Fruit fly (Drosophila melanogaster): ENCODE measurements around the gene CG44006.
A peak's percentile ranks its signal among the peaks of the same experiment; 100 is the strongest.

Gene CG44006

dm6 chr3L:18070050-18070449, at the start of gene CG44006:
CG44006 (minus strand) TSS chr3L:18070150.
- peak; percentile 16; the same call in 1 of the 2 replicates for TF ChIP-seq CG12605 (GFP tag; IDR thresholded peaks at IDR 0.05)
- TF ChIP-seq CG8301 (tag; optimal IDR thresholded peaks at IDR 0.05), result no peak
- TF ChIP-seq EcR (GFP tag; optimal IDR thresholded peaks at IDR 0.05), result peak; percentile 68
- TF ChIP-seq Pif1A (GFP tag; optimal IDR thresholded peaks at IDR 0.05), result no peak
- no peak for TF ChIP-seq gl (tag; optimal IDR thresholded peaks at IDR 0.05)
- no peak for TF ChIP-seq Ets98B (GFP tag; IDR thresholded peaks at IDR 0.05)
- TF ChIP-seq CG8159 (tag; optimal IDR thresholded peaks at IDR 0.05), result no peak
- no peak for TF ChIP-seq CG13204 (GFP tag; optimal IDR thresholded peaks at IDR 0.05)
- TF ChIP-seq CG10348 (GFP tag; IDR thresholded peaks at IDR 0.05), result no peak
- no peak for TF ChIP-seq CG34367 (tag; optimal IDR thresholded peaks at IDR 0.05)
- no peak for TF ChIP-seq fd96Ca (GFP tag; IDR thresholded peaks at IDR 0.05)
- no peak for TF ChIP-seq Snoo (tag; optimal IDR thresholded peaks at IDR 0.05)
- no peak for TF ChIP-seq rn (GFP tag; IDR thresholded peaks at IDR 0.05)

DNA sequence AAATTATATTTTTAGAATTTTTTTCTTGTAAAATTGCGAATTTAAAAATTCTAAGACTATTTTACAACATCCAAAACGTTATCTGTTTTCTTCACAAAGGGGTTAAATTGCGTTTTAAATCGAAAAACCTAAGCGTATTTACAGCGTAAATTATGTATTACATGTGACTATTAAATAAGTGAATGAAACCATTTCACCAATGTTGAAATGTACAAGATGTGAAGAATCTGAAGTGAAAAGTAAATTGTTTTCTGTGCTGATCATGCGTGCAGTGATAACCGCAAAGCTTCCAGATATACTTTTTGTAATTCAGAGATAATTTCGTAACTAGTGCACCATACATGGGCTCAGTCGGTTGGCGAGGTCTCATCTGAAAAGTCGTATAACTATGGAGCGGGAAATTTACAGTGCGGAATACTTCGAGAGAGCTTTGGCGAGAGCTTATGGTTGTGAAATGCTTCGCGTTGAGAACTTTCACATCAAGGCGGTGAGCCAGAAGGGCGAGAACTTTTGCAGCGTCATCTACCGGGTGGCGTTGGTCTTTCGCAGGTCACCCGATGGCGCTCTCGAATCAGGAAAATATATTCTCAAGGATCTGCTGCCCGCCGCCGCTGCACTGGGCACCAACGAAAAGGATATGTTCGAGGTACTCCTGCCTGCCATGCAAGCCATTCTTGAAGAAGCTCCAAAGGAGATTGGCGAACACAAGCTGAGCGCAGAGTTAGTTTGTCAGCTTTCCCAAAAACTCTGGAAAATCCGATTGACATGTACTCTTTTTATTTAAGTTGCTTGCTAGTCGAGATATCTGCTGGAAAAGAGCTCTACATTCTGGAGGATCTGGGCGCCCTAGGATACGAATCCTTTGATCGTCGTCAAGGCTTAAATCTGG, 44.3 kb upstream of the CG44006 start:
- TF ChIP-seq CG13204 (GFP tag; optimal IDR thresholded peaks at IDR 0.05) (no peak), CG34367 (tag; optimal IDR thresholded peaks at IDR 0.05) (peak; percentile 35), rn (GFP tag; IDR thresholded peaks at IDR 0.05) (no peak), CG9948 (tag; optimal IDR thresholded peaks at IDR 0.05) (peak; percentile 63), CG32121 (GFP tag; IDR thresholded peaks at IDR 0.05) (peak; percentile 33; the same call in 1 of the 2 replicates), gl (tag; optimal IDR thresholded peaks at IDR 0.05) (no peak), CG12605 (GFP tag; IDR thresholded peaks at IDR 0.05) (no peak), CG8159 (tag; optimal IDR thresholded peaks at IDR 0.05) (peak; percentile 73), Ets98B (GFP tag; IDR thresholded peaks at IDR 0.05) (peak; percentile 27; the same call in 1 of the 2 replicates), Pif1B (GFP tag; optimal IDR thresholded peaks at IDR 0.05) (peak; percentile 36), CG15710 (tag; optimal IDR thresholded peaks at IDR 0.05) (peak; percentile 71), CG17806 (tag; optimal IDR thresholded peaks at IDR 0.05) (peak; percentile 71), CG10348 (GFP tag; IDR thresholded peaks at IDR 0.05) (no peak), Pif1A (GFP tag; optimal IDR thresholded peaks at IDR 0.05) (no peak), CG8301 (tag; optimal IDR thresholded peaks at IDR 0.05) (peak; percentile 50), CG4496 (GFP tag; IDR thresholded peaks at IDR 0.05) (no peak; the same call in 1 of the 3 replicates), EcR (GFP tag; optimal IDR thresholded peaks at IDR 0.05) (no peak), fd96Ca (GFP tag; IDR thresholded peaks at IDR 0.05) (no peak), D1 (tag; optimal IDR thresholded peaks at IDR 0.05) (peak; percentile 71), Snoo (tag; optimal IDR thresholded peaks at IDR 0.05) (no peak), CG14655 (GFP tag; optimal IDR thresholded peaks at IDR 0.05) (no peak)

- TF ChIP-seq gl (tag; optimal IDR thresholded peaks at IDR 0.05) (no peak), EcR (GFP tag; optimal IDR thresholded peaks at IDR 0.05) (no peak), CG32121 (GFP tag; IDR thresholded peaks at IDR 0.05) (no peak), CG34367 (tag; optimal IDR thresholded peaks at IDR 0.05) (no peak), Pif1B (GFP tag; optimal IDR thresholded peaks at IDR 0.05) (no peak), Pif1A (GFP tag; optimal IDR thresholded peaks at IDR 0.05) (no peak), Snoo (tag; optimal IDR thresholded peaks at IDR 0.05) (no peak), CG17806 (tag; optimal IDR thresholded peaks at IDR 0.05) (no peak), fd96Ca (GFP tag; IDR thresholded peaks at IDR 0.05) (no peak), CG15710 (tag; optimal IDR thresholded peaks at IDR 0.05) (no peak), CG8301 (tag; optimal IDR thresholded peaks at IDR 0.05) (no peak), Ets98B (GFP tag; IDR thresholded peaks at IDR 0.05) (no peak), CG12605 (GFP tag; IDR thresholded peaks at IDR 0.05) (no peak), rn (GFP tag; IDR thresholded peaks at IDR 0.05) (no peak), D1 (tag; optimal IDR thresholded peaks at IDR 0.05) (no peak), CG8159 (tag; optimal IDR thresholded peaks at IDR 0.05) (no peak)
Measured at dm6 chr3L:18112669-18113068, 42.7 kb upstream of the CG44006 start, which contains the start of the genes CG32195 and CG7341. CG32195 (plus strand) TSS chr3L:18112959. CG7341 (plus strand) TSS chr3L:18112959.

DNA sequence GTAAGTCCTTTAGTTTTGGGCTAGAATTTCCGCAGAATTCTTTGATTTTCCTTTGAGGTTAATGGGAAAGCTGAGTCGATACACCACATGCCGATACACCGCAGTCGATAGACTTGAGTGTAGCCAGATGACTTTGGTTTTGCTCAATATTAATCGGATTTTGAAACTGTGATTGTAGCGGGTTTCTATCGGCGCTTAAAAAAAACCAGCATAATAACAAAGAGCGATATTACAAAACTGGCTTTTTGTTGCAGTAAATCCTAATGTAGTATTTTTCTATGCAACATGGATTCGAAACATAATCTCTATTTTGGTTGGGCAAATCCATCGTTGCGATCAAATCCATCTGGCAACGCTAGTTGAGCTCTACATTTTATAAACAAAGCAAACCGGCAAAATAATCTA, 39.5 kb upstream of the CG44006 start, which contains the start of the genes Polr3D and mus304:
Gene Polr3D, minus strand, starts transcription at position 116 of the 405 bp plus-strand sequence.
Gene mus304, plus strand, starts transcription at position 356 of the 405 bp plus-strand sequence.
- TF ChIP-seq CG4496 (GFP tag; IDR thresholded peaks at IDR 0.05), result no peak
- no peak for TF ChIP-seq Pif1A (GFP tag; optimal IDR thresholded peaks at IDR 0.05)
- TF ChIP-seq CG8159 (tag; optimal IDR thresholded peaks at IDR 0.05), result peak; percentile 20
- TF ChIP-seq CG13204 (GFP tag; optimal IDR thresholded peaks at IDR 0.05), result no peak
- 0 out of 2 replicates have a peak, but pooled peaks have one; percentile 29 for TF ChIP-seq CG32121 (GFP tag; IDR thresholded peaks at IDR 0.05)
- no peak for TF ChIP-seq CG10348 (GFP tag; IDR thresholded peaks at IDR 0.05)
- no peak for TF ChIP-seq gl (tag; optimal IDR thresholded peaks at IDR 0.05)
- no peak for TF ChIP-seq CG34367 (tag; optimal IDR thresholded peaks at IDR 0.05)
- no peak for TF ChIP-seq EcR (GFP tag; optimal IDR thresholded peaks at IDR 0.05)
- TF ChIP-seq rn (GFP tag; IDR thresholded peaks at IDR 0.05), result 0 out of 2 replicates have a peak, but pooled peaks have one; percentile 12
- peak; percentile 14 for TF ChIP-seq CG15710 (tag; optimal IDR thresholded peaks at IDR 0.05)
- no peak for TF ChIP-seq Snoo (tag; optimal IDR thresholded peaks at IDR 0.05)
- no peak for TF ChIP-seq CG17806 (tag; optimal IDR thresholded peaks at IDR 0.05)
- no peak for TF ChIP-seq CG8301 (tag; optimal IDR thresholded peaks at IDR 0.05)
- TF ChIP-seq fd96Ca (GFP tag; IDR thresholded peaks at IDR 0.05), result no peak
- TF ChIP-seq Pif1B (GFP tag; optimal IDR thresholded peaks at IDR 0.05), result no peak
- TF ChIP-seq CG12605 (GFP tag; IDR thresholded peaks at IDR 0.05), result no peak
- TF ChIP-seq D1 (tag; optimal IDR thresholded peaks at IDR 0.05), result no peak
- no peak for TF ChIP-seq Ets98B (GFP tag; IDR thresholded peaks at IDR 0.05)
- no peak for TF ChIP-seq CG9948 (tag; optimal IDR thresholded peaks at IDR 0.05)
- TF ChIP-seq CG14655 (GFP tag; optimal IDR thresholded peaks at IDR 0.05), result no peak
